ENCODE assay signal across 2 fruit fly cellular contexts in the genomic region with DNA sequence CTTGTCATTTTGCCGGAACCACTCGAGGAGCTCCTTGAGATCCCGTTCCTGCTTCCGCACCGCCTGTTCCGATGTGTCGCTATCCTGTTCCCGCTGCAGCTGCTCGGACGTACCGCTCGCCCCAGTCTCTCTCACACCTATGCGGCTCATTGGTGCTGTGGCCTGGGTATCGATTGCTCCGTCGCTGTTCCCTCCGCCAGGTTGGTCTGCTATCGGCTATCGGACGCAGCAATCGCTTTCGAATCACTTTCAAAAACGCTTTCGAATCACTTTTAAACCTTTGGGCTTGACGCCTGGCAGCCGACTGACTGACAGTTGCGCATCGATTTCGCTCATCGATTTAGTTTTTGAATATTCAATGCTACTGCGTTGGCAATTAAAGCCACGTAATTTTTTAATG.
TF ChIP-seq lines count a peak whose summit lies in the region.

A gene (minus strand): TSS at position 306 of the 400 bp plus-strand sequence.

- TF ChIP-seq CTCF in whole organism, embryonic (GFP tag; optimal IDR thresholded peaks at IDR 0.05; lab: Kevin White, UChicago), result no peak

TF ChIP-seq in whole organism, embryonic, 481 proteins besides CTCF, POLR2A, EP300 and RAD21:
- TF ChIP-seq Chrac-16 (GFP tag; optimal IDR thresholded peaks at IDR 0.05; lab: Kevin White, UChicago) (no peak), TFAM (GFP tag; optimal IDR thresholded peaks at IDR 0.05; lab: Kevin White, UChicago) (no peak), HLHmδ (GFP tag; optimal IDR thresholded peaks at IDR 0.05; lab: Kevin White, UChicago) (no peak), Opbp (GFP tag; IDR thresholded peaks at IDR 0.05; lab: Robert Waterston, UW; ENCODE audit: partially characterized antibody) (peak; percentile 51; the same call in 1 of the 3 replicates), sna (GFP tag; IDR thresholded peaks at IDR 0.05; lab: Robert Waterston, UW; ENCODE audit: partially characterized antibody) (0 out of 2 replicates have a peak, but pooled peaks have one; percentile 37), dmrt99B (tag; optimal IDR thresholded peaks at IDR 0.05; lab: Kevin White, UChicago) (no peak), Dll (GFP tag; IDR thresholded peaks at IDR 0.05; lab: Robert Waterston, UW; ENCODE audit: partially characterized antibody) (0 out of 4 replicates have a peak, but pooled peaks have one; percentile 34), CG10147 (GFP tag; optimal IDR thresholded peaks at IDR 0.05; lab: Kevin White, UChicago) (no peak), hb (GFP tag; IDR thresholded peaks at IDR 0.05; lab: Robert Waterston, UW; ENCODE audit: partially characterized antibody) (0 out of 3 replicates have a peak, but pooled peaks have one; percentile 35), klu (GFP tag; IDR thresholded peaks at IDR 0.05; lab: Robert Waterston, UW) (no peak), salm (tag; optimal IDR thresholded peaks at IDR 0.05; lab: Kevin White, UChicago) (no peak), Dp (GFP tag; optimal IDR thresholded peaks at IDR 0.05; lab: Kevin White, UChicago) (peak; percentile 40), amos (GFP tag; IDR thresholded peaks at IDR 0.05; lab: Robert Waterston, UW; ENCODE audit: partially characterized antibody) (peak; percentile 29; the same call in 1 of the 2 replicates), MBD-R2 (GFP tag; IDR thresholded peaks at IDR 0.05; lab: Robert Waterston, UW) (0 out of 2 replicates have a peak, but pooled peaks have one; percentile 2), Scr (GFP tag; IDR thresholded peaks at IDR 0.05; lab: Robert Waterston, UW; ENCODE audit: partially characterized antibody) (peak; percentile 48), vnd (GFP tag; IDR thresholded peaks at IDR 0.05; lab: Robert Waterston, UW; ENCODE audit: partially characterized antibody) (peak; percentile 50; the same call in 2 of the 3 replicates), CG13287 (GFP tag; IDR thresholded peaks at IDR 0.05; lab: Robert Waterston, UW; ENCODE audit: partially characterized antibody) (peak; percentile 40), sug (tag; optimal IDR thresholded peaks at IDR 0.05; lab: Kevin White, UChicago) (no peak), tna (GFP tag; IDR thresholded peaks at IDR 0.05; lab: Robert Waterston, UW; ENCODE audit: partially characterized antibody) (peak; percentile 41; the same call in 1 of the 2 replicates), bcd (GFP tag; optimal IDR thresholded peaks at IDR 0.05; lab: Kevin White, UChicago) (no peak), Dref (GFP tag; IDR thresholded peaks at IDR 0.05; lab: Robert Waterston, UW) (peak; percentile 64), CG14860 (GFP tag; IDR thresholded peaks at IDR 0.05; lab: Robert Waterston, UW; ENCODE audit: partially characterized antibody) (0 out of 3 replicates have a peak, but pooled peaks have one; percentile 48), CG16813 (GFP tag; IDR thresholded peaks at IDR 0.05; lab: Robert Waterston, UW; ENCODE audit: partially characterized antibody) (0 out of 3 replicates have a peak, but pooled peaks have one; percentile 40), CG2116 (GFP tag; optimal IDR thresholded peaks at IDR 0.05; lab: Kevin White, UChicago) (peak; percentile 82), Med (GFP tag; lab: Kevin White, UChicago) (peak; percentile 46), BEAF-32 (GFP tag; optimal IDR thresholded peaks at IDR 0.05; lab: Kevin White, UChicago) (peak; percentile 31), CG1832 (GFP tag; optimal IDR thresholded peaks at IDR 0.05; lab: Kevin White, UChicago) (peak; percentile 44), E2f2 (GFP tag; IDR thresholded peaks at IDR 0.05; lab: Robert Waterston, UW) (peak; percentile 61), Side (GFP tag; optimal IDR thresholded peaks at IDR 0.05; lab: Kevin White, UChicago) (no peak)
TF ChIP-seq in whole organism, embryonic: peak in this region for 19.

TF ChIP-seq in whole organism, pupa, 21 proteins besides CTCF, POLR2A, EP300 and RAD21:
- TF ChIP-seq CG4496 (GFP tag; IDR thresholded peaks at IDR 0.05; lab: Robert Waterston, UW), result 0 out of 3 replicates have a peak, but pooled peaks have one; percentile 21
- TF ChIP-seq Pif1B (GFP tag; optimal IDR thresholded peaks at IDR 0.05; lab: Kevin White, UChicago), result no peak
